ENCODE assay signal across 4 fruit fly cellular contexts in genomic region chr3R:23417650-23418049, dm6.
A peak's percentile ranks its signal among the peaks of the same experiment; 100 is the strongest.
TF ChIP-seq lines count a peak whose summit lies in the region.

No protein-coding gene starts in this region.

- no peak for TF ChIP-seq CTCF in whole organism, embryonic (GFP tag; optimal IDR thresholded peaks at IDR 0.05; lab: Kevin White, UChicago)

TF ChIP-seq in whole organism, embryonic, 481 proteins besides CTCF, POLR2A, EP300 and RAD21:
- TF ChIP-seq CG18599 (GFP tag; optimal IDR thresholded peaks at IDR 0.05; lab: Kevin White, UChicago) (no peak), Drgx (GFP tag; IDR thresholded peaks at IDR 0.05; lab: Robert Waterston, UW) (0 out of 2 replicates have a peak, but pooled peaks have one; percentile 34)

TF ChIP-seq in whole organism, prepupa, 60 proteins besides CTCF, POLR2A, EP300 and RAD21 (continues in another document):
- TF ChIP-seq Hr4 (GFP tag; optimal IDR thresholded peaks at IDR 0.05; lab: Kevin White, UChicago) (peak; percentile 66), salr (GFP tag; optimal IDR thresholded peaks at IDR 0.05; lab: Kevin White, UChicago) (peak in 1 of 2 experiments; percentile 0), Sox14 (GFP tag; optimal IDR thresholded peaks at IDR 0.05; lab: Kevin White, UChicago) (peak; percentile 12), fkh (GFP tag; optimal IDR thresholded peaks at IDR 0.05; lab: Kevin White, UChicago) (no peak), Smox (GFP tag; optimal IDR thresholded peaks at IDR 0.05; lab: Kevin White, UChicago) (peak; percentile 43), achi (GFP tag; optimal IDR thresholded peaks at IDR 0.05; lab: Kevin White, UChicago) (peak; percentile 10), cyc (GFP tag; optimal IDR thresholded peaks at IDR 0.05; lab: Kevin White, UChicago) (peak; percentile 46), CG31627 (GFP tag; optimal IDR thresholded peaks at IDR 0.05; lab: Kevin White, UChicago) (peak; percentile 63), Hr39 (GFP tag; optimal IDR thresholded peaks at IDR 0.05; lab: Kevin White, UChicago) (peak; percentile 63), topi (GFP tag; optimal IDR thresholded peaks at IDR 0.05; lab: Kevin White, UChicago) (peak; percentile 38), eg (GFP tag; IDR thresholded peaks at IDR 0.05; lab: Robert Waterston, UW) (peak; percentile 65), Eip78C (GFP tag; lab: Kevin White, UChicago) (peak; percentile 68), fd85E (GFP tag; optimal IDR thresholded peaks at IDR 0.05; lab: Kevin White, UChicago) (no peak), CG3919 (GFP tag; optimal IDR thresholded peaks at IDR 0.05; lab: Kevin White, UChicago) (peak; percentile 30), pdm3 (GFP tag; optimal IDR thresholded peaks at IDR 0.05; lab: Kevin White, UChicago) (peak; percentile 23), esn (GFP tag; optimal IDR thresholded peaks at IDR 0.05; lab: Kevin White, UChicago) (peak; percentile 36), acj6 (GFP tag; optimal IDR thresholded peaks at IDR 0.05; lab: Kevin White, UChicago) (peak; percentile 20), ss (GFP tag; optimal IDR thresholded peaks at IDR 0.05; lab: Kevin White, UChicago) (no peak), CG15336 (GFP tag; IDR thresholded peaks at IDR 0.05; lab: Robert Waterston, UW) (peak; percentile 30; the same call in 1 of the 2 replicates), CG1621 (tag; optimal IDR thresholded peaks at IDR 0.05; lab: Kevin White, UChicago) (no peak), svp (GFP tag; lab: Kevin White, UChicago) (peak; percentile 69), CG6276 (GFP tag; optimal IDR thresholded peaks at IDR 0.05; lab: Kevin White, UChicago) (peak; percentile 26), CG6792 (GFP tag; optimal IDR thresholded peaks at IDR 0.05; lab: Kevin White, UChicago) (no peak), CG32006 (GFP tag; optimal IDR thresholded peaks at IDR 0.05; lab: Kevin White, UChicago) (peak; percentile 76), vri (GFP tag; optimal IDR thresholded peaks at IDR 0.05; lab: Kevin White, UChicago) (no peak), Eip93F (GFP tag; optimal IDR thresholded peaks at IDR 0.05; lab: Kevin White, UChicago) (no peak), CG3032 (tag; optimal IDR thresholded peaks at IDR 0.05; lab: Kevin White, UChicago) (no peak), OdsH (GFP tag; optimal IDR thresholded peaks at IDR 0.05; lab: Kevin White, UChicago) (peak; percentile 46), dsx (GFP tag; optimal IDR thresholded peaks at IDR 0.05; lab: Kevin White, UChicago; ENCODE audit: poor library complexity, severe bottlenecking) (no peak), CG9139 (GFP tag; optimal IDR thresholded peaks at IDR 0.05; lab: Kevin White, UChicago) (no peak)

TF ChIP-seq in whole organism, pupa, 21 proteins besides CTCF, POLR2A, EP300 and RAD21:
- no peak for TF ChIP-seq Pif1B (GFP tag; optimal IDR thresholded peaks at IDR 0.05; lab: Kevin White, UChicago)
- no peak for TF ChIP-seq gl (tag; optimal IDR thresholded peaks at IDR 0.05; lab: Kevin White, UChicago)
- no peak for TF ChIP-seq rn (GFP tag; IDR thresholded peaks at IDR 0.05; lab: Robert Waterston, UW)
- no peak for TF ChIP-seq EcR (GFP tag; optimal IDR thresholded peaks at IDR 0.05; lab: Kevin White, UChicago)
- no peak for TF ChIP-seq CG34367 (tag; optimal IDR thresholded peaks at IDR 0.05; lab: Kevin White, UChicago)
- TF ChIP-seq CG32121 (GFP tag; IDR thresholded peaks at IDR 0.05; lab: Robert Waterston, UW), result no peak
- TF ChIP-seq CG8301 (tag; optimal IDR thresholded peaks at IDR 0.05; lab: Kevin White, UChicago), result peak; percentile 39
- 0 out of 3 replicates have a peak, but pooled peaks have one; percentile 36 for TF ChIP-seq CG4496 (GFP tag; IDR thresholded peaks at IDR 0.05; lab: Robert Waterston, UW)
- TF ChIP-seq fd96Ca (GFP tag; IDR thresholded peaks at IDR 0.05; lab: Robert Waterston, UW), result peak; percentile 52; the same call in 1 of the 3 replicates
- TF ChIP-seq CG14655 (GFP tag; optimal IDR thresholded peaks at IDR 0.05; lab: Kevin White, UChicago), result peak; percentile 30
- TF ChIP-seq Ets98B (GFP tag; IDR thresholded peaks at IDR 0.05; lab: Robert Waterston, UW), result peak; percentile 29
TF ChIP-seq in whole organism, pupa: peak in this region for 5.

TF ChIP-seq in whole organism, wandering third instar larva, 38 proteins besides CTCF, POLR2A, EP300 and RAD21:
- TF ChIP-seq GATAd (GFP tag; optimal IDR thresholded peaks at IDR 0.05; lab: Kevin White, UChicago), result no peak
- TF ChIP-seq Hr78 (GFP tag; optimal IDR thresholded peaks at IDR 0.05; lab: Kevin White, UChicago), result no peak
- peak; percentile 19 for TF ChIP-seq ey (GFP tag; optimal IDR thresholded peaks at IDR 0.05; lab: Kevin White, UChicago)
- TF ChIP-seq Abd-B (GFP tag; optimal IDR thresholded peaks at IDR 0.05; lab: Kevin White, UChicago), result no peak
- TF ChIP-seq dsf (GFP tag; optimal IDR thresholded peaks at IDR 0.05; lab: Kevin White, UChicago; ENCODE audit: borderline replicate concordance), result no peak
- TF ChIP-seq psq (GFP tag; optimal IDR thresholded peaks at IDR 0.05; lab: Kevin White, UChicago), result no peak
- peak; percentile 20 for TF ChIP-seq rgr (GFP tag; optimal IDR thresholded peaks at IDR 0.05; lab: Kevin White, UChicago)
- peak; percentile 34 for TF ChIP-seq h (GFP tag; optimal IDR thresholded peaks at IDR 0.05; lab: Kevin White, UChicago)
- no peak for TF ChIP-seq pan (optimal IDR thresholded peaks at IDR 0.05; lab: Kevin White, UChicago)
- TF ChIP-seq CrebA (GFP tag; optimal IDR thresholded peaks at IDR 0.05; lab: Kevin White, UChicago; ENCODE audit: borderline replicate concordance), result no peak
- TF ChIP-seq sage (GFP tag; optimal IDR thresholded peaks at IDR 0.05; lab: Kevin White, UChicago), result no peak
- TF ChIP-seq foxo (GFP tag; optimal IDR thresholded peaks at IDR 0.05; lab: Kevin White, UChicago), result no peak
- no peak for TF ChIP-seq Dfd (GFP tag; optimal IDR thresholded peaks at IDR 0.05; lab: Kevin White, UChicago)
- TF ChIP-seq Sp1 (GFP tag; optimal IDR thresholded peaks at IDR 0.05; lab: Kevin White, UChicago), result no peak
- TF ChIP-seq Vsx2 (GFP tag; optimal IDR thresholded peaks at IDR 0.05; lab: Kevin White, UChicago; ENCODE audit: partially characterized antibody), result no peak
- TF ChIP-seq Myc (optimal IDR thresholded peaks at IDR 0.05; lab: Kevin White, UChicago), result no peak
- no peak for TF ChIP-seq OdsH (GFP tag; optimal IDR thresholded peaks at IDR 0.05; lab: Kevin White, UChicago)
- no peak for TF ChIP-seq HLH106 (tag; optimal IDR thresholded peaks at IDR 0.05; lab: Kevin White, UChicago)

Comparison
In these comparisons a context has a peak if more than half of its experiments do, and no peak if none do; other contexts are left out.
1. Of the 7 proteins assayed by ChIP-seq in both whole organism, embryonic and whole organism, prepupa: peak only in whole organism, embryonic: none; only in whole organism, prepupa: Hr39 and Sox102F; in both: none; in neither: 5.